Fruit fly (Drosophila melanogaster): ENCODE data around the gene Dysb.
A peak's percentile ranks its signal among the peaks of the same experiment; 100 is the strongest.

Gene Dysb

DNA sequence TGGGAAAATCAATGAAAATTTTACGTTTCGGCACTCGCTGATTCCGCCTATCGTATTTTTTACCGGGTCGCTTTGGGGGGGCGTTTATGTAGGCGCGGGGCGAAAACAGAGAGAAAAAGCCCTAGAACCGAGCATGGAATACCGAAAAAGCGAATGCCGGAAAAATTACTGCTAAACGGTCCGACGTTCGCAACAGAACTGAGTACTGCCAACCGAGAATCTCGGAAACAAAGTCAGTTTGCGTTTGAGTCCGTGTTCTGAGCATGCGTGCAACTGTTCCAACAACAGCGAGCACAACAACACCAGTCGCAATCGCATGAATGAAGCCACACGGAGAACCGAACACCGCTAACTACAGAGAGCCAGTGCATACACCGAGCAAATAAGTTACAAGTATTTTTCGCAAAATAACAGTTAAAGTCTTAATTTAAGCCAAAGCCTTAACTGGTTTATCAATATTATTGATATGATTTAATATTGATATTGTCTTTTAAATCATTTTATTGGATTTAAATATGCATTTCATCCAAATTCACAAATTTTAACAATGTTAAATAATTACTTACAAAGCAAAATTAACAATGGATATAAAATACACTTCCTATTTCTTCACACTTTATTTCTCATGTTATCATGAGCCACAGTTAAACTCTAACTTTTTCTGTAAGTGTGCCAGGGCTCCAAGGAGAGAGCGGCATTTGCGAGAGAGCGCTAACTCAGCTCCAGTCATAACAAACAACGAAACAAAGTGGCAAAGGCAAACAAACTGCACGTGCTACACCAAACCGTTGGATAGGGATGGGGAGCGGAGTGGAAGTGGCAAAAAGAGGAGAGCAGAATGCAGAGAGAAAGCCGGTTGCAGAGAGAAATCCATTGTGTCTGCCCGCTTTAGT is 23.0 kb downstream of the Dysb start, which contains the start of gene CG3961:
TSS of gene CG3961 (minus strand) at position 201 of the 893 bp plus-strand sequence.
- TF ChIP-seq CG33017 (tag; optimal IDR thresholded peaks at IDR 0.05) = peak; percentile 94
- peak; percentile 90 for TF ChIP-seq tj (GFP tag; optimal IDR thresholded peaks at IDR 0.05)
- peak; percentile 76 for TF ChIP-seq Crg-1 (GFP tag; optimal IDR thresholded peaks at IDR 0.05)
- TF ChIP-seq CG7101 (tag; optimal IDR thresholded peaks at IDR 0.05) = peak; percentile 91
- TF ChIP-seq CG5204 (GFP tag; optimal IDR thresholded peaks at IDR 0.05) = peak; percentile 93
- peak; percentile 82 for TF ChIP-seq ovo (GFP tag; optimal IDR thresholded peaks at IDR 0.05)
- peak; percentile 90 for TF ChIP-seq kay (GFP tag; ENCODE audit: borderline replicate concordance)
- TF ChIP-seq pad (GFP tag; optimal IDR thresholded peaks at IDR 0.05) = peak; percentile 89
- TF ChIP-seq Mnt (GFP tag; optimal IDR thresholded peaks at IDR 0.05) = peak; percentile 84
- peak; percentile 98 for TF ChIP-seq CG11617 (GFP tag; optimal IDR thresholded peaks at IDR 0.05)
- TF ChIP-seq CG14711 (tag; optimal IDR thresholded peaks at IDR 0.05) = peak; percentile 87
- peak; percentile 83 for TF ChIP-seq CG1620 (GFP tag; optimal IDR thresholded peaks at IDR 0.05)
- peak; percentile 93 for TF ChIP-seq cic (GFP tag; optimal IDR thresholded peaks at IDR 0.05)
- TF ChIP-seq Hr96 (GFP tag; optimal IDR thresholded peaks at IDR 0.05) = peak; percentile 80
- peak; percentile 84 for TF ChIP-seq Clk (GFP tag; optimal IDR thresholded peaks at IDR 0.05)
- TF ChIP-seq CG7045 (GFP tag; optimal IDR thresholded peaks at IDR 0.05) = peak; percentile 97
- peak; percentile 94 for TF ChIP-seq CG12768 (GFP tag; optimal IDR thresholded peaks at IDR 0.05)
- no peak for TF ChIP-seq cnc (optimal IDR thresholded peaks at IDR 0.05)
- peak; percentile 93 for TF ChIP-seq bab1 (GFP tag; optimal IDR thresholded peaks at IDR 0.05)
- TF ChIP-seq toe (GFP tag; optimal IDR thresholded peaks at IDR 0.05) = peak; percentile 91

DNA sequence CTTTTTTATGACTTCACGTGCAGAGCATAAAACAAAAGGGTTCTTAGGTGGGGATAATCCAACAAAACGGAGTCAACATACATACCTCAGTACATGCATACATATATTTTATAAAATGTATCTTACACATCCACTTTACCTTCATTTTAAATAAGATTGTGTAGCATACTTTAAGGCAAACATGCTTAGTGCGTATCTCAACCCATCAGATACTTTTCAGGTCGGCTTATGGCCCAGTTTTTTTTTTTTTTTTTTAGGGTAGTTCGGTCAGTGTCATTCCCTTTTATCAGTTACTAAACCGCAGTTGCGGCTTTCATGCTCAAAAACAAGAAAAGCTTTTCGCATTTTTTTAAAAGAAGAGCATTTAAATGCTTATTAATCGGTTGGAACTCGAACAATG is 24.4 kb downstream of the Dysb start, which contains the start of gene NijB:
TSS of gene NijB (plus strand) at position 398 of the 400 bp plus-strand sequence.
- no peak for TF ChIP-seq CG5204 (GFP tag; optimal IDR thresholded peaks at IDR 0.05)

DNA sequence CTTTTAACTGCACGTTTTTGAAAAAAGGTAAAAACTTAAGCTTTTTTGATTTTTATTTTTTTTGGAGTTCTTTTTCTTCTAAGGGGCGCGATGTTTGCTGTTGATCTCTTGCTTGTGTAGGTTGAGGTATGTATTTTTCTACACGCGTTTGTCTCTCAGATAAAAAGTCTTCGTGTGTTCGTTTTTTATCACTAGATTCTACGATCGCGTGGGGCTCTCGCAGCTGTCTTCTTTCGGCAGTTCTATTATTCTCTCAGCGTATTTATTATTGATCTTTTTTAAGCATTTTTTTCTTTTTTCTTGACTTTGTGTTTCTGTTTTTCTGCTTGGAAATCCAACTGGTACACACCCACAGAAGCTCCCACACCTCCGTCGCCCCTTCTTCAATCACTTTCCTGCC is 27.5 kb downstream of the Dysb start:
- TF ChIP-seq cic (GFP tag; optimal IDR thresholded peaks at IDR 0.05) (peak; percentile 14), CG11617 (GFP tag; optimal IDR thresholded peaks at IDR 0.05) (no peak), toe (GFP tag; optimal IDR thresholded peaks at IDR 0.05) (no peak), tj (GFP tag; optimal IDR thresholded peaks at IDR 0.05) (no peak), Mnt (GFP tag; optimal IDR thresholded peaks at IDR 0.05) (no peak), cnc (optimal IDR thresholded peaks at IDR 0.05) (no peak), Crg-1 (GFP tag; optimal IDR thresholded peaks at IDR 0.05) (no peak), bab1 (GFP tag; optimal IDR thresholded peaks at IDR 0.05) (no peak), CG7045 (GFP tag; optimal IDR thresholded peaks at IDR 0.05) (no peak), CG1620 (GFP tag; optimal IDR thresholded peaks at IDR 0.05) (no peak), pad (GFP tag; optimal IDR thresholded peaks at IDR 0.05) (peak; percentile 26), CG14711 (tag; optimal IDR thresholded peaks at IDR 0.05) (no peak), CG5204 (GFP tag; optimal IDR thresholded peaks at IDR 0.05) (no peak), Clk (GFP tag; optimal IDR thresholded peaks at IDR 0.05) (no peak), Hr96 (GFP tag; optimal IDR thresholded peaks at IDR 0.05) (no peak), CG12768 (GFP tag; optimal IDR thresholded peaks at IDR 0.05) (no peak), CG7101 (tag; optimal IDR thresholded peaks at IDR 0.05) (no peak)

DNA sequence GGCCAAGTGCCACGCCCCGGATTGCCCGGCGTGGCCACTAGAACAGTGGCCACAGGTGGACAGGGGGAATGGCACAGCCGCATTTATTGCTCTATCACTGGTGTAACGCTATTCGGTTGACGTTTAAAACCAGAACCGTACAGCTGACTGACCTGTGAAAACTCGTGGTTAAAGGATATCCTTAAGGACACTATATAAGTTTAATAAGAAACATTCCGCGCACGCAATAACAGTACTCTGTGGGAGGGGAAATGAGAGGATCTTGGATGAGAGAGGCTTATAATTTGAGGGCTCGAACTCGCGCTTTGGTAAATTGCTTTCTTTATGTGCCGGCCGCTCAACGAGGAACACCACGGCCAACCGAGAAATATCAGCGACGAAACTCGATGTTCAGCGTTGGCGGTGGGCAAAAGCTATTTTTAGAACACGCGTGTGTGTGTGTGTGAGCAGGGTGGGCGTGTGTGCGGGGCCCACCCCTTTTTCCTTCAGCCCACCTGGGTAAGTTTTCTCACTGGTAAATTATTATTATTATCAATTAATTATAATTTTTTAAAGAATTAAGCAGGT is 28.8 kb downstream of the Dysb start:
- no peak for TF ChIP-seq Mnt (GFP tag; optimal IDR thresholded peaks at IDR 0.05)
- TF ChIP-seq CG12768 (GFP tag; optimal IDR thresholded peaks at IDR 0.05) = peak; percentile 4
- TF ChIP-seq CG1620 (GFP tag; optimal IDR thresholded peaks at IDR 0.05) = no peak
- TF ChIP-seq ovo (GFP tag; optimal IDR thresholded peaks at IDR 0.05) = no peak
- no peak for TF ChIP-seq CG5204 (GFP tag; optimal IDR thresholded peaks at IDR 0.05)
- no peak for TF ChIP-seq CG11617 (GFP tag; optimal IDR thresholded peaks at IDR 0.05)
- TF ChIP-seq kay (GFP tag; ENCODE audit: borderline replicate concordance) = no peak
- peak; percentile 28 for TF ChIP-seq cic (GFP tag; optimal IDR thresholded peaks at IDR 0.05)
- peak; percentile 92 for TF ChIP-seq pad (GFP tag; optimal IDR thresholded peaks at IDR 0.05)
- TF ChIP-seq CG33017 (tag; optimal IDR thresholded peaks at IDR 0.05) = no peak
- TF ChIP-seq CG7045 (GFP tag; optimal IDR thresholded peaks at IDR 0.05) = no peak

DNA sequence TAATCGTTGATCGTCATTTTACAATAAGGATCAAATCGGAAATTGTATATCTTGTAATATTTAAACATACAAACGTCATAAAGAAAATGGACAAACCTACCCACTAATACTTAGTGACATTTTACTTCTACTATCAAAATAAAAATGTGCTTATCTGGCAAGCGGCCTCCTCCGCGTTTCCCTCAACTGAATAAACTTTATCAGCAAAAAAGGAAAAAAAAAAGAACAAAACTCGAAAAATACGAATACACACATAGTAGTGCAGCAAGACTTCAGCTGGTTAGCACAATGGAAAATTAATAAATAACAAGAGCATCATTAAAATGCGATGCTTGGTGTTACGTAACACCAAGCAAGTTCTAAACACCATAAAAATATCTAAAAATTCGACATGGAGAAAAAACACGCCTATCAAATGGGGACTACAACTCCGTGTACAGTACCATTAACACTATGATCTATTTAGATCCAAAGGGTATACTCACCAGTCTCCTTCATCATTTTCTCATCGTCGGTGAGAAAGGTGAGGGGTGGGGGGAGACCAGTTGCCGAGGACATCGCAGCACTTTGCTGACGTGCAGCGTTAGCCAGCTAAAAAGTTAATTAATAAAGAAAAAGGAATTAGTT is 30.0 kb downstream of the Dysb start:
- TF ChIP-seq tj (GFP tag; optimal IDR thresholded peaks at IDR 0.05) (peak; percentile 95), CG5204 (GFP tag; optimal IDR thresholded peaks at IDR 0.05) (no peak), CG14711 (tag; optimal IDR thresholded peaks at IDR 0.05) (no peak), pad (GFP tag; optimal IDR thresholded peaks at IDR 0.05) (peak; percentile 31), cic (GFP tag; optimal IDR thresholded peaks at IDR 0.05) (peak; percentile 49)

DNA sequence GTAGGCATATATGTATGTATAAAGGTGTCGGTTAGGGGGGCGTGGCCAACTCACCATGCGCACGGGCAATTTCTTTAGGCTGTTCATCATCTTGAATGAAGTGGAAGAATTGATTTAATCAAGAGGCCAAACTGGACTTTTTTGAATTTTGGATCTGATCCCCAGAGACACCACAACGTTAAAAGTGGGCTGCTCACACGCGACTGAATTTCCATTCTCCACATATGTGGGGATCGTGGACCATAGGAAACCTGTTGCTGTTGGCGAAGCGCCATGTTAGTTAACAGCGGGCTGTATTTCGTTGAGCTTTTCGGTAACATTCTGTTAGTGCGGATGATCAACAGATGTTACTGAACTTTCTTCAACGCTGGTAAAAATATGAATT is 30.5 kb downstream of the Dysb start, which contains the start of gene CG3902:
TSS of gene CG3902 (minus strand) at position 208 of the 385 bp plus-strand sequence.
- TF ChIP-seq cnc (optimal IDR thresholded peaks at IDR 0.05) (no peak), CG1620 (GFP tag; optimal IDR thresholded peaks at IDR 0.05) (no peak), CG7045 (GFP tag; optimal IDR thresholded peaks at IDR 0.05) (no peak), Clk (GFP tag; optimal IDR thresholded peaks at IDR 0.05) (no peak), CG12768 (GFP tag; optimal IDR thresholded peaks at IDR 0.05) (no peak), CG7101 (tag; optimal IDR thresholded peaks at IDR 0.05) (peak; percentile 45), tj (GFP tag; optimal IDR thresholded peaks at IDR 0.05) (no peak), pad (GFP tag; optimal IDR thresholded peaks at IDR 0.05) (peak; percentile 3), cic (GFP tag; optimal IDR thresholded peaks at IDR 0.05) (peak; percentile 61), CG5204 (GFP tag; optimal IDR thresholded peaks at IDR 0.05) (no peak), Hr96 (GFP tag; optimal IDR thresholded peaks at IDR 0.05) (peak; percentile 29), toe (GFP tag; optimal IDR thresholded peaks at IDR 0.05) (peak; percentile 2), CG14711 (tag; optimal IDR thresholded peaks at IDR 0.05) (no peak), bab1 (GFP tag; optimal IDR thresholded peaks at IDR 0.05) (peak; percentile 54), CG11617 (GFP tag; optimal IDR thresholded peaks at IDR 0.05) (no peak), CG33017 (tag; optimal IDR thresholded peaks at IDR 0.05) (peak; percentile 72), kay (GFP tag; ENCODE audit: borderline replicate concordance) (no peak), Mnt (GFP tag; optimal IDR thresholded peaks at IDR 0.05) (peak; percentile 85), Crg-1 (GFP tag; optimal IDR thresholded peaks at IDR 0.05) (peak; percentile 45), ovo (GFP tag; optimal IDR thresholded peaks at IDR 0.05) (no peak)

All from whole organism, adult.